Fruit fly (Drosophila melanogaster): ENCODE measurements around the gene betaggt-I.

The betaggt-I gene

DNA sequence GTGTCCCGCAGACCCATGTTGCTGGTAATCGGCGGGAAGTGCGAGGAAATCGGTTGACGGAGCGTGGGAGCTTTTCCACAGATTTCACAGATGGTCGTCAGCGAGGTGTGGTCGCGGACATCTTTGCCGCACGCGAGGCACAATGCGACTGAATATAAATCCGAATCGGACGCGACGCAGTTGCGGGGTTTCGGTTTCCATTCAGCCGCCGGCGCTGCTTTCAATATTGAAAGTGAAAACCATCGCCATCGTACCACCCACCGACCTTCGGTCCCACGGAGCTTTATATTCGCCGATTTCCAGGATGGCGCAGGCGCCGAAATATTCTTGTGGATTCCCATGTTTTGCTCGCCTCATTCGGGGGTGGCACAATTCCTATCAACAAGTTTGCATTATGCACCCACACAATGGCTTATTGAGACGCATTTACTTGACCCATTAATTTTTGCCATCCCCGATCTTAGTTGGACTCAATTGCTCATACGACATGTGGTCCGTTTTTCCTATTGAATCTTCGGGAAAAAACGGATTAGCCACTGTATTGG lies 9.0 kb upstream of the betaggt-I start, which contains the start of gene hoe2 (continued):
- TF ChIP-seq hbn (GFP tag; IDR thresholded peaks at IDR 0.05; ENCODE audit: partially characterized antibody), result no peak
- no peak for TF ChIP-seq CG33557 (GFP tag; optimal IDR thresholded peaks at IDR 0.05)
- no peak for TF ChIP-seq Sry-δ (GFP tag; optimal IDR thresholded peaks at IDR 0.05)
- no peak for TF ChIP-seq CG4730 (GFP tag; IDR thresholded peaks at IDR 0.05)
- TF ChIP-seq dmrt11E (tag; optimal IDR thresholded peaks at IDR 0.05), result no peak
- TF ChIP-seq p53 (GFP tag; optimal IDR thresholded peaks at IDR 0.05), result no peak
- TF ChIP-seq Rx (GFP tag; IDR thresholded peaks at IDR 0.05), result no peak
- peak; percentile 48 for TF ChIP-seq CG15514 (GFP tag; optimal IDR thresholded peaks at IDR 0.05)
- TF ChIP-seq CG1792 (GFP tag; optimal IDR thresholded peaks at IDR 0.05), result no peak
- peak; percentile 41; the same call in 1 of the 2 replicates for TF ChIP-seq CG32532 (GFP tag; IDR thresholded peaks at IDR 0.05)
- TF ChIP-seq Hey (tag; optimal IDR thresholded peaks at IDR 0.05), result no peak
- no peak for TF ChIP-seq CG17912 (GFP tag; optimal IDR thresholded peaks at IDR 0.05)
- TF ChIP-seq scrt (GFP tag; optimal IDR thresholded peaks at IDR 0.05), result peak; percentile 94
- no peak for TF ChIP-seq pb (GFP tag; optimal IDR thresholded peaks at IDR 0.05)
- TF ChIP-seq hb (GFP tag; IDR thresholded peaks at IDR 0.05; ENCODE audit: partially characterized antibody), result no peak
- TF ChIP-seq CG10274 (GFP tag; optimal IDR thresholded peaks at IDR 0.05), result no peak
- TF ChIP-seq NC2α (GFP tag; optimal IDR thresholded peaks at IDR 0.05), result no peak
- no peak for TF ChIP-seq pzg (GFP tag; optimal IDR thresholded peaks at IDR 0.05)
- peak; percentile 38 for TF ChIP-seq Med (GFP tag)
- no peak for TF ChIP-seq CG18011 (GFP tag; optimal IDR thresholded peaks at IDR 0.05)
- TF ChIP-seq HLHmδ (GFP tag; optimal IDR thresholded peaks at IDR 0.05), result no peak
- no peak for TF ChIP-seq dan (GFP tag; IDR thresholded peaks at IDR 0.05)
- TF ChIP-seq Dbx (GFP tag; IDR thresholded peaks at IDR 0.05), result peak; percentile 38; the same call in 1 of the 3 replicates
- no peak for TF ChIP-seq CG9609 (GFP tag; optimal IDR thresholded peaks at IDR 0.05)
- TF ChIP-seq CG17802 (tag; optimal IDR thresholded peaks at IDR 0.05), result no peak
- TF ChIP-seq lola (GFP tag; optimal IDR thresholded peaks at IDR 0.05), result no peak
- TF ChIP-seq CG9215 (GFP tag; IDR thresholded peaks at IDR 0.05), result no peak
- no peak for TF ChIP-seq tll (GFP tag; optimal IDR thresholded peaks at IDR 0.05)
- TF ChIP-seq CG34376 (GFP tag; optimal IDR thresholded peaks at IDR 0.05), result peak; percentile 37
- TF ChIP-seq CG12236 (GFP tag; optimal IDR thresholded peaks at IDR 0.05), result no peak
- peak; percentile 11; the same call in 1 of the 2 replicates for TF ChIP-seq Dref (GFP tag; IDR thresholded peaks at IDR 0.05)
- TF ChIP-seq CG16863 (GFP tag; optimal IDR thresholded peaks at IDR 0.05), result no peak
- TF ChIP-seq nom (GFP tag; optimal IDR thresholded peaks at IDR 0.05), result no peak
- TF ChIP-seq Bgb (GFP tag; IDR thresholded peaks at IDR 0.05; ENCODE audit: partially characterized antibody), result no peak
- TF ChIP-seq CG12071 (GFP tag; optimal IDR thresholded peaks at IDR 0.05), result no peak
- no peak for TF ChIP-seq CG11504 (tag; optimal IDR thresholded peaks at IDR 0.05)
- TF ChIP-seq zen (tag; optimal IDR thresholded peaks at IDR 0.05), result no peak
- TF ChIP-seq CG18599 (GFP tag; optimal IDR thresholded peaks at IDR 0.05), result peak; percentile 57
- no peak for TF ChIP-seq Dad (GFP tag; optimal IDR thresholded peaks at IDR 0.05)
- no peak for TF ChIP-seq wek (GFP tag; optimal IDR thresholded peaks at IDR 0.05)
- TF ChIP-seq CG11247 (GFP tag; IDR thresholded peaks at IDR 0.05), result no peak
- TF ChIP-seq Jarid2 (GFP tag; optimal IDR thresholded peaks at IDR 0.05), result peak; percentile 23
- TF ChIP-seq Antp (GFP tag; optimal IDR thresholded peaks at IDR 0.05), result no peak
- no peak for TF ChIP-seq gem (tag; optimal IDR thresholded peaks at IDR 0.05)
- peak; percentile 94 for TF ChIP-seq Deaf1 (tag; optimal IDR thresholded peaks at IDR 0.05)
- TF ChIP-seq Hsf (GFP tag; optimal IDR thresholded peaks at IDR 0.05), result no peak
- no peak for TF ChIP-seq Bteb2 (GFP tag; optimal IDR thresholded peaks at IDR 0.05)
- no peak for TF ChIP-seq twi (tag; optimal IDR thresholded peaks at IDR 0.05)
- no peak for TF ChIP-seq esg (GFP tag; conservative IDR thresholded peaks at IDR 0.05)
- no peak for TF ChIP-seq CG3163 (GFP tag; optimal IDR thresholded peaks at IDR 0.05)

Data from whole organism, embryonic.